Fruit fly (Drosophila melanogaster) whole organism, embryonic: ENCODE measurements around the gene CG34295.

ENCODE experiments used
- Atf-2 ChIP-seq: fragments of 200-800 bp; sonication (Bioruptor generic); optimal IDR thresholded peaks from 2 replicates; lab custom pipeline; 2016; ENCODE audit warnings: missing biosample characterization, missing genetic modification characterization
- CG11093 ChIP-seq: fragments of 200-800 bp; sonication (Bioruptor generic); IDR thresholded peaks from 3 replicates; pipeline ENCODE4 v1.3.6; 2022; ENCODE audit warnings: missing biosample characterization, missing genetic modification characterization
- CG13775 ChIP-seq: fragments of 200-800 bp; sonication (Bioruptor generic); optimal IDR thresholded peaks from 3 replicates; lab custom pipeline; 2017; ENCODE audit warnings: missing biosample characterization, mild to moderate bottlenecking, missing genetic modification characterization
- CG14441 ChIP-seq: fragments of 200-800 bp; sonication (Bioruptor generic); IDR thresholded peaks from 2 replicates; pipeline ENCODE4 v1.3.6; 2022; ENCODE audit warnings: missing biosample characterization, missing genetic modification characterization
- CG14860 ChIP-seq: fragments of 200-800 bp; sonication (Bioruptor generic); IDR thresholded peaks from 3 replicates; pipeline ENCODE4 v1.3.6; 2022; ENCODE audit warnings: missing biosample characterization, missing genetic modification characterization; ENCODE audit not compliant: partially characterized antibody
- CG15269 ChIP-seq: fragments of 200-800 bp; sonication (Bioruptor generic); optimal IDR thresholded peaks from 2 replicates; lab custom pipeline; 2018; ENCODE audit warnings: missing biosample characterization, mild to moderate bottlenecking, missing genetic modification characterization, moderate library complexity
- CG15601 ChIP-seq: fragments of 200-800 bp; sonication (Bioruptor generic); optimal IDR thresholded peaks from 3 replicates; lab custom pipeline; 2019; ENCODE audit warnings: missing biosample characterization, mild to moderate bottlenecking, missing genetic modification characterization, moderate library complexity
- CG17328 ChIP-seq: fragments of 200-800 bp; sonication (Bioruptor generic); IDR thresholded peaks from 2 replicates; pipeline ENCODE4 v1.3.6; 2022; ENCODE audit warnings: missing biosample characterization, missing genetic modification characterization
- CG17361 ChIP-seq: fragments of 200-800 bp; sonication (Bioruptor generic); IDR thresholded peaks from 3 replicates; pipeline ENCODE4 v1.3.6; 2022; ENCODE audit warnings: missing biosample characterization, missing genetic modification characterization
- CG17385 ChIP-seq: fragments of 200-800 bp; sonication (Bioruptor generic); optimal IDR thresholded peaks from 3 replicates; lab custom pipeline; 2018; ENCODE audit warnings: missing biosample characterization, mild to moderate bottlenecking, missing genetic modification characterization
- CG17912 ChIP-seq: fragments of 200-800 bp; sonication (Bioruptor generic); optimal IDR thresholded peaks from 2 replicates; lab custom pipeline; 2018; ENCODE audit warnings: missing biosample characterization, mild to moderate bottlenecking, missing genetic modification characterization
- CG18764 ChIP-seq: fragments of 200-800 bp; sonication (Bioruptor generic); optimal IDR thresholded peaks from 3 replicates; lab custom pipeline; 2016; ENCODE audit warnings: missing biosample characterization, missing genetic modification characterization
- CG2120 ChIP-seq: fragments of 200-800 bp; sonication (Bioruptor generic); optimal IDR thresholded peaks from 3 replicates; lab custom pipeline; 2016; ENCODE audit warnings: missing biosample characterization, missing genetic modification characterization
- CG2202 ChIP-seq: fragments of 200-800 bp; sonication (Bioruptor generic); optimal IDR thresholded peaks from 2 replicates; lab custom pipeline; 2018; ENCODE audit warnings: missing biosample characterization, mild to moderate bottlenecking, missing genetic modification characterization
- CG2712 ChIP-seq: fragments of 200-800 bp; optimal IDR thresholded peaks from 3 replicates; lab custom pipeline; 2019; ENCODE audit warnings: missing biosample characterization, mild to moderate bottlenecking, missing genetic modification characterization, moderate library complexity
- CG33557 ChIP-seq: fragments of 200-800 bp; sonication (Bioruptor generic); optimal IDR thresholded peaks from 2 replicates; lab custom pipeline; 2019; ENCODE audit warnings: missing biosample characterization, mild to moderate bottlenecking, missing genetic modification characterization, moderate library complexity
- CG34422 ChIP-seq: fragments of 200-800 bp; sonication (Bioruptor generic); IDR thresholded peaks from 3 replicates; pipeline ENCODE4 v1.3.6; 2022; ENCODE audit warnings: missing biosample characterization, missing genetic modification characterization
- CG3847 ChIP-seq: fragments of 200-800 bp; sonication (Bioruptor generic); IDR thresholded peaks from 2 replicates; pipeline ENCODE4 v1.3.6; 2022; ENCODE audit warnings: missing biosample characterization, missing genetic modification characterization
- CG3995 ChIP-seq: fragments of 200-800 bp; sonication (Bioruptor generic); optimal IDR thresholded peaks from 3 replicates; lab custom pipeline; 2016; ENCODE audit warnings: missing biosample characterization, missing genetic modification characterization
- CG42726 ChIP-seq: fragments of 200-800 bp; sonication (Bioruptor generic); IDR thresholded peaks from 2 replicates; pipeline ENCODE4 v1.3.6; 2022; ENCODE audit warnings: missing biosample characterization, missing genetic modification characterization; ENCODE audit not compliant: partially characterized antibody
- CG4328 ChIP-seq: fragments of 200-800 bp; sonication (Bioruptor generic); optimal IDR thresholded peaks from 3 replicates; lab custom pipeline; 2017; ENCODE audit warnings: missing biosample characterization, missing genetic modification reagents, missing genetic modification characterization
- CG7372 ChIP-seq: fragments of 200-800 bp; sonication (Bioruptor generic); IDR thresholded peaks from 2 replicates; pipeline ENCODE4 v1.3.6; 2022; ENCODE audit warnings: missing biosample characterization, missing genetic modification characterization
- CG8765 ChIP-seq: fragments of 200-800 bp; sonication (Bioruptor generic); IDR thresholded peaks from 2 replicates; pipeline ENCODE4 v1.3.6; 2022; ENCODE audit warnings: missing biosample characterization, missing genetic modification characterization
- Chrac-16 ChIP-seq: fragments of 200-800 bp; sonication (Bioruptor generic); optimal IDR thresholded peaks from 3 replicates; lab custom pipeline; 2016; ENCODE audit warnings: missing biosample characterization, missing genetic modification characterization
- CoRest ChIP-seq: fragments of 200-800 bp; sonication (Bioruptor generic); optimal IDR thresholded peaks from 3 replicates; lab custom pipeline; 2018; ENCODE audit warnings: missing biosample characterization, mild to moderate bottlenecking, missing genetic modification characterization, moderate library complexity
- CrebB ChIP-seq: fragments of 200-800 bp; sonication (Bioruptor generic); optimal IDR thresholded peaks from 3 replicates; lab custom pipeline; 2018; ENCODE audit warnings: missing biosample characterization, mild to moderate bottlenecking, missing genetic modification characterization
- GATAe ChIP-seq: fragments of 200-800 bp; sonication (Bioruptor generic); conservative IDR thresholded peaks from 2 replicates; pipeline ENCODE4 v1.3.6; 2022; ENCODE audit warnings: missing biosample characterization, missing genetic modification characterization
- Hey ChIP-seq: fragments of 200-800 bp; sonication (Bioruptor generic); optimal IDR thresholded peaks from 3 replicates; lab custom pipeline; 2018; ENCODE audit warnings: missing biosample characterization, mild to moderate bottlenecking, missing genetic modification characterization
- Mes4 ChIP-seq: fragments of 200-800 bp; sonication (Bioruptor generic); optimal IDR thresholded peaks from 2 replicates; lab custom pipeline; 2016; ENCODE audit warnings: missing biosample characterization, missing genetic modification characterization
- Optix ChIP-seq: fragments of 200-800 bp; sonication (Bioruptor generic); IDR thresholded peaks from 3 replicates; pipeline ENCODE4 v1.3.6; 2022; ENCODE audit warnings: missing biosample characterization, missing genetic modification characterization
- PHDP ChIP-seq: fragments of 200-800 bp; sonication (Bioruptor generic); optimal IDR thresholded peaks from 3 replicates; lab custom pipeline; 2018; ENCODE audit warnings: missing biosample characterization, mild to moderate bottlenecking, missing genetic modification characterization, moderate library complexity
- Pdp1 ChIP-seq, 2 experiments: fragments of 200-800 bp; sonication (Bioruptor generic); optimal IDR thresholded peaks; 3 replicates each; lab custom pipeline; 2016; ENCODE audit warnings: missing biosample characterization in 2 of 2, missing genetic modification characterization in 2 of 2, mild to moderate bottlenecking in 1 of 2, moderate library complexity in 1 of 2
- Rx ChIP-seq: fragments of 200-800 bp; sonication (Bioruptor generic); IDR thresholded peaks from 2 replicates; pipeline ENCODE4 v1.3.6; 2022; ENCODE audit warnings: missing biosample characterization, missing genetic modification characterization
- Sry-β ChIP-seq: fragments of 200-800 bp; sonication (Bioruptor generic); optimal IDR thresholded peaks from 2 replicates; lab custom pipeline; 2018; ENCODE audit warnings: missing biosample characterization, mild to moderate bottlenecking, missing genetic modification characterization, moderate library complexity
- ase ChIP-seq: fragments of 200-800 bp; sonication (Bioruptor generic); IDR thresholded peaks from 3 replicates; pipeline ENCODE4 v1.3.6; 2022; ENCODE audit warnings: missing biosample characterization, missing genetic modification characterization
- az2 ChIP-seq: fragments of 200-800 bp; sonication (Bioruptor generic); optimal IDR thresholded peaks from 3 replicates; lab custom pipeline; 2016; ENCODE audit warnings: missing biosample characterization, missing genetic modification characterization
- cato ChIP-seq: fragments of 200-800 bp; sonication (Bioruptor generic); optimal IDR thresholded peaks from 2 replicates; lab custom pipeline; 2016; ENCODE audit warnings: missing biosample characterization, missing genetic modification characterization, borderline replicate concordance
- chinmo ChIP-seq: fragments of 200-800 bp; sonication (Bioruptor generic); IDR thresholded peaks from 4 replicates; pipeline ENCODE4 v1.3.6; 2022; ENCODE audit warnings: missing biosample characterization, missing genetic modification characterization; ENCODE audit not compliant: partially characterized antibody
- croc ChIP-seq: fragments of 200-800 bp; sonication (Bioruptor generic); conservative IDR thresholded peaks from 3 replicates; pipeline ENCODE4 v1.3.6; 2022; ENCODE audit warnings: missing biosample characterization, missing genetic modification characterization
- fd64A ChIP-seq: fragments of 200-800 bp; sonication (Bioruptor generic); optimal IDR thresholded peaks from 3 replicates; lab custom pipeline; 2018; ENCODE audit warnings: missing biosample characterization, mild to moderate bottlenecking, missing genetic modification characterization
- grau ChIP-seq: fragments of 200-800 bp; optimal IDR thresholded peaks from 3 replicates; lab custom pipeline; 2019; ENCODE audit warnings: missing biosample characterization, mild to moderate bottlenecking, missing genetic modification characterization, moderate library complexity
- gsb ChIP-seq: fragments of 200-800 bp; sonication (Bioruptor generic); IDR thresholded peaks from 2 replicates; pipeline ENCODE4 v1.3.6; 2022; ENCODE audit warnings: missing biosample characterization, missing genetic modification characterization
- hb ChIP-seq: fragments of 200-800 bp; sonication (Bioruptor generic); IDR thresholded peaks from 3 replicates; pipeline ENCODE4 v1.3.6; 2022; ENCODE audit warnings: missing biosample characterization, missing genetic modification characterization; ENCODE audit not compliant: partially characterized antibody
- her ChIP-seq: fragments of 200-800 bp; sonication (Bioruptor generic); optimal IDR thresholded peaks from 2 replicates; lab custom pipeline; 2016; ENCODE audit warnings: missing biosample characterization, missing genetic modification characterization
- inv ChIP-seq: fragments of 200-800 bp; sonication (Bioruptor generic); IDR thresholded peaks from 2 replicates; pipeline ENCODE4 v1.3.6; 2022; ENCODE audit warnings: missing biosample characterization, missing genetic modification characterization; ENCODE audit not compliant: partially characterized antibody
- jumu ChIP-seq: fragments of 200-800 bp; sonication (Bioruptor generic); optimal IDR thresholded peaks from 3 replicates; lab custom pipeline; 2016; ENCODE audit warnings: missing biosample characterization, missing genetic modification characterization
- lbe ChIP-seq: fragments of 200-800 bp; sonication (Bioruptor generic); optimal IDR thresholded peaks from 2 replicates; lab custom pipeline; 2016; ENCODE audit warnings: missing biosample characterization, mild to moderate bottlenecking, missing genetic modification characterization
- pros ChIP-seq: fragments of 200-800 bp; sonication (Bioruptor generic); optimal IDR thresholded peaks from 3 replicates; lab custom pipeline; 2019; ENCODE audit warnings: missing biosample characterization, mild to moderate bottlenecking, missing genetic modification characterization, moderate library complexity
- row ChIP-seq: fragments of 200-800 bp; sonication (Bioruptor generic); IDR thresholded peaks from 3 replicates; pipeline ENCODE4 v1.3.6; 2022; ENCODE audit warnings: missing biosample characterization, missing genetic modification characterization
- schlank ChIP-seq: fragments of 200-800 bp; sonication (Bioruptor generic); optimal IDR thresholded peaks from 2 replicates; lab custom pipeline; 2018; ENCODE audit warnings: missing biosample characterization, mild to moderate bottlenecking, missing genetic modification characterization
- sisA ChIP-seq: fragments of 200-800 bp; sonication (Bioruptor generic); IDR thresholded peaks from 2 replicates; pipeline ENCODE4 v1.3.6; 2022; ENCODE audit warnings: missing biosample characterization, missing genetic modification characterization
- usp ChIP-seq: fragments of >200 bp; optimal IDR thresholded peaks from 2 replicates; lab custom pipeline; 2017; ENCODE audit warnings: missing biosample characterization, missing genetic modification characterization

The CG34295 gene

dm6 chr3R:28830746-28831145 is 41.3 kb downstream of the CG34295 start (continued):
- TF ChIP-seq Optix (no peak), sisA (GFP tag; lab: Robert Waterston, UW) (no peak), inv (GFP tag; lab: Robert Waterston, UW) (no peak), CG18764 (GFP tag; lab: Kevin White, UChicago) (no peak), CG7372 (no peak), CG33557 (GFP tag; lab: Kevin White, UChicago) (no peak), fd64A (GFP tag; lab: Kevin White, UChicago) (no peak), CG11093 (GFP tag; lab: Robert Waterston, UW) (no peak), PHDP (tag; lab: Kevin White, UChicago) (peak; percentile 22), CG13775 (GFP tag; lab: Kevin White, UChicago) (no peak), CG34422 (GFP tag; lab: Robert Waterston, UW) (no peak), CG14860 (GFP tag; lab: Robert Waterston, UW) (no peak), az2 (peak; percentile 19), CG2120 (GFP tag; lab: Kevin White, UChicago) (peak; percentile 27), CG3995 (GFP tag; lab: Kevin White, UChicago) (no peak), CG17361 (GFP tag; lab: Robert Waterston, UW) (no peak), CG15601 (tag; lab: Kevin White, UChicago) (no peak), CrebB (tag; lab: Kevin White, UChicago) (no peak), Sry-β (no peak), grau (tag; lab: Kevin White, UChicago) (peak; percentile 77), CoRest (tag; lab: Kevin White, UChicago) (peak; percentile 7), gsb (no peak), ase (GFP tag; lab: Robert Waterston, UW) (no peak), CG14441 (GFP tag; lab: Robert Waterston, UW) (no peak), Chrac-16 (GFP tag; lab: Kevin White, UChicago) (no peak), Pdp1 (GFP tag; optimal IDR thresholded peaks at IDR 0.05; lab: Kevin White, UChicago) (no peak), Hey (no peak), usp (GFP tag; lab: Kevin White, UChicago) (no peak), Atf-2 (GFP tag; lab: Kevin White, UChicago) (no peak), croc (no peak), CG42726 (GFP tag; lab: Robert Waterston, UW) (no peak), her (GFP tag; lab: Kevin White, UChicago) (no peak), CG2202 (tag; lab: Kevin White, UChicago) (no peak), hb (GFP tag; lab: Robert Waterston, UW) (no peak), CG4328 (GFP tag; lab: Kevin White, UChicago) (no peak), CG3847 (GFP tag; lab: Robert Waterston, UW) (no peak), CG17328 (GFP tag; lab: Robert Waterston, UW) (no peak), Rx (no peak), CG8765 (GFP tag; lab: Robert Waterston, UW) (no peak), jumu (no peak), CG15269 (peak; percentile 3), pros (GFP tag; lab: Kevin White, UChicago) (no peak), chinmo (GFP tag; lab: Robert Waterston, UW) (no peak), row (GFP tag; lab: Robert Waterston, UW) (peak; percentile 31; the same call in 1 of the 3 replicates), lbe (GFP tag; lab: Kevin White, UChicago) (peak; percentile 28), GATAe (GFP tag; lab: Robert Waterston, UW) (no peak), Mes4 (GFP tag; lab: Kevin White, UChicago) (no peak), CG17385 (GFP tag; lab: Kevin White, UChicago) (no peak), CG2712 (tag; lab: Kevin White, UChicago) (peak; percentile 7), cato (GFP tag; lab: Kevin White, UChicago) (no peak), schlank (no peak), CG17912 (no peak)
